Worm (Caenorhabditis elegans) whole organism, L4 larva: ENCODE measurements around the gene flp-23.

Source experiments
- ZK337.2 ChIP-seq: fragments of 200-800 bp; sonication (Bioruptor generic); IDR thresholded peaks from 2 replicates; pipeline ENCODE4 v1.3.6; 2022; ENCODE audit warnings: missing genetic modification reagents, missing genetic modification characterization, missing compliant biosample characterization
- ceh-32 ChIP-seq: sonication (generic microtip); optimal IDR thresholded peaks from 2 replicates; lab custom pipeline; 2016; ENCODE audit warnings: mild to moderate bottlenecking, missing genetic modification characterization, missing compliant biosample characterization; ENCODE audit not compliant: poor library complexity
- ceh-62 ChIP-seq: sonication (generic microtip); optimal IDR thresholded peaks from 2 replicates; lab custom pipeline; 2017; ENCODE audit warnings: missing biosample characterization, missing genetic modification characterization
- ces-1 ChIP-seq: fragments of 150-350 bp; sonication (generic microtip); optimal IDR thresholded peaks from 4 replicates; lab custom pipeline; 2014; ENCODE audit warnings: missing biosample characterization, missing genetic modification reagents, missing genetic modification characterization
- daf-19 ChIP-seq: fragments of 200-800 bp; sonication (Bioruptor generic); conservative IDR thresholded peaks from 2 replicates; pipeline ENCODE4 v1.3.6; 2022; ENCODE audit warnings: missing genetic modification characterization, missing compliant biosample characterization
- dmd-6 ChIP-seq: fragments of 200-800 bp; sonication (Bioruptor generic); IDR thresholded peaks from 2 replicates; pipeline ENCODE4 v1.3.6; 2022; ENCODE audit warnings: missing genetic modification reagents, missing genetic modification characterization, missing compliant biosample characterization
- duxl-1 ChIP-seq: sonication (generic microtip); optimal IDR thresholded peaks from 2 replicates; lab custom pipeline; 2016; ENCODE audit warnings: mild to moderate bottlenecking, missing genetic modification characterization, moderate library complexity, missing compliant biosample characterization; ENCODE audit not compliant: poor library complexity
- fkh-10 ChIP-seq: fragments of 150-350 bp; optimal IDR thresholded peaks from 2 replicates; lab custom pipeline; 2014; ENCODE audit warnings: missing biosample characterization, missing genetic modification reagents, missing genetic modification characterization
- fos-1 ChIP-seq: fragments of 150-350 bp; optimal IDR thresholded peaks from 2 replicates; lab custom pipeline; 2014; ENCODE audit warnings: missing biosample characterization, missing genetic modification characterization
- hlh-11 ChIP-seq: fragments of 200-800 bp; sonication (Bioruptor generic); optimal IDR thresholded peaks from 2 replicates; lab custom pipeline; 2018; ENCODE audit warnings: mild to moderate bottlenecking, missing genetic modification characterization, missing compliant biosample characterization
- hlh-30 ChIP-seq: sonication (generic microtip); optimal IDR thresholded peaks from 2 replicates; lab custom pipeline; 2017; ENCODE audit warnings: antibody characterized with exemption, mild to moderate bottlenecking, missing genetic modification characterization, missing compliant biosample characterization; ENCODE audit not compliant: insufficient read depth
- hmg-1.1 ChIP-seq: fragments of 200-800 bp; sonication (Bioruptor generic); IDR thresholded peaks from 2 replicates; pipeline ENCODE4 v1.3.6; 2022; ENCODE audit warnings: missing genetic modification reagents, missing genetic modification characterization, missing compliant biosample characterization
- lim-7 ChIP-seq: fragments of 200-800 bp; sonication (Bioruptor generic); IDR thresholded peaks from 2 replicates; pipeline ENCODE4 v1.3.6; 2022; ENCODE audit warnings: missing genetic modification characterization, missing compliant biosample characterization
- lin-13 ChIP-seq: fragments of 150-350 bp; optimal IDR thresholded peaks from 2 replicates; lab custom pipeline; 2014; ENCODE audit warnings: missing biosample characterization, missing genetic modification reagents, missing genetic modification characterization
- lin-15B ChIP-seq: fragments of 150-350 bp; sonication (generic microtip); optimal IDR thresholded peaks from 3 replicates; lab custom pipeline; 2014; ENCODE audit warnings: missing biosample characterization, missing genetic modification characterization
- lin-29 ChIP-seq: fragments of 200-800 bp; sonication (Bioruptor generic); IDR thresholded peaks from 2 replicates; pipeline ENCODE4 v1.3.6; 2022; ENCODE audit warnings: missing genetic modification reagents, missing genetic modification characterization, missing compliant biosample characterization
- lsy-2 ChIP-seq, 2 experiments: fragments of 150-350 bp in 1 of 2; sonication (generic microtip) in 1 of 2; optimal IDR thresholded peaks; 2 replicates each; lab custom pipeline; 2014 to 2017; ENCODE audit warnings: missing biosample characterization in 2 of 2, missing genetic modification characterization in 2 of 2
- madf-9 ChIP-seq: fragments of 200-800 bp; sonication (Bioruptor generic); conservative IDR thresholded peaks from 2 replicates; pipeline ENCODE4 v1.3.6; 2022; ENCODE audit warnings: missing genetic modification reagents, missing genetic modification characterization, missing compliant biosample characterization
- mdt-29 ChIP-seq: fragments of 200-800 bp; sonication (Bioruptor generic); IDR thresholded peaks from 2 replicates; pipeline ENCODE4 v1.3.6; 2022; ENCODE audit warnings: missing genetic modification reagents, missing genetic modification characterization, missing compliant biosample characterization
- mxl-3 ChIP-seq: fragments of 200-800 bp; sonication (Bioruptor generic); optimal IDR thresholded peaks from 2 replicates; lab custom pipeline; 2018; ENCODE audit warnings: mild to moderate bottlenecking, missing genetic modification characterization, missing compliant biosample characterization
- nhr-25 ChIP-seq: sonication (generic microtip); optimal IDR thresholded peaks from 2 replicates; lab custom pipeline; 2017; ENCODE audit warnings: missing genetic modification characterization, mild to moderate bottlenecking, missing compliant biosample characterization, antibody characterized with exemption, moderate library complexity, borderline replicate concordance; ENCODE audit not compliant: insufficient read depth
- nhr-28 ChIP-seq: fragments of 150-350 bp; optimal IDR thresholded peaks from 2 replicates; lab custom pipeline; 2014; ENCODE audit warnings: missing biosample characterization, missing genetic modification characterization
- nhr-48 ChIP-seq: sonication (generic microtip); optimal IDR thresholded peaks from 2 replicates; lab custom pipeline; 2016; ENCODE audit warnings: mild to moderate bottlenecking, missing genetic modification characterization, missing compliant biosample characterization
- nhr-6 ChIP-seq: fragments of 150-350 bp; optimal IDR thresholded peaks from 2 replicates; lab custom pipeline; 2014; ENCODE audit warnings: missing biosample characterization, missing genetic modification characterization
- nhr-76 ChIP-seq: fragments of 150-350 bp; optimal IDR thresholded peaks from 2 replicates; lab custom pipeline; 2014; ENCODE audit warnings: missing biosample characterization, missing genetic modification characterization
- rbr-2 ChIP-seq: sonication (generic microtip); optimal IDR thresholded peaks from 2 replicates; lab custom pipeline; 2016; ENCODE audit warnings: missing genotype, missing genetic modification characterization, missing compliant biosample characterization
- saeg-2 ChIP-seq: fragments of 200-800 bp; sonication (Bioruptor generic); IDR thresholded peaks from 2 replicates; pipeline ENCODE4 v1.3.6; 2022; ENCODE audit warnings: missing genetic modification reagents, missing genetic modification characterization, missing compliant biosample characterization
- sdz-12 ChIP-seq: fragments of 200-800 bp; sonication (Bioruptor generic); optimal IDR thresholded peaks from 2 replicates; lab custom pipeline; 2018; ENCODE audit warnings: mild to moderate bottlenecking, missing genetic modification characterization, missing compliant biosample characterization
- snpc-1.2 ChIP-seq: fragments of 200-800 bp; sonication (Bioruptor generic); IDR thresholded peaks from 2 replicates; pipeline ENCODE4 v1.3.6; 2022; ENCODE audit warnings: missing genetic modification reagents, missing genetic modification characterization, missing compliant biosample characterization
- spr-3 ChIP-seq: fragments of 200-800 bp; sonication (Bioruptor generic); optimal IDR thresholded peaks from 2 replicates; lab custom pipeline; 2018; ENCODE audit warnings: mild to moderate bottlenecking, missing genetic modification characterization, missing compliant biosample characterization
- unc-62 ChIP-seq, 3 experiments: fragments of 150-350 bp in 1 of 3; sonication (generic microtip); optimal IDR thresholded peaks in 2 of 3; peaks in 1 of 3; 1 replicate in 1 of 3; 2 replicates in 2 of 3; lab custom pipeline; 2014 to 2017; ENCODE audit warnings: missing biosample characterization in 3 of 3, missing genetic modification characterization in 3 of 3, missing genetic modification reagents in 3 of 3, missing genotype in 1 of 3
- zag-1 ChIP-seq: fragments of 150-350 bp; optimal IDR thresholded peaks from 2 replicates; lab custom pipeline; 2014; ENCODE audit warnings: missing biosample characterization, missing genetic modification characterization
- ztf-11 ChIP-seq: fragments of 150-350 bp; optimal IDR thresholded peaks from 2 replicates; lab custom pipeline; 2014; ENCODE audit warnings: missing biosample characterization, missing genetic modification characterization

flp-23 gene

DNA sequence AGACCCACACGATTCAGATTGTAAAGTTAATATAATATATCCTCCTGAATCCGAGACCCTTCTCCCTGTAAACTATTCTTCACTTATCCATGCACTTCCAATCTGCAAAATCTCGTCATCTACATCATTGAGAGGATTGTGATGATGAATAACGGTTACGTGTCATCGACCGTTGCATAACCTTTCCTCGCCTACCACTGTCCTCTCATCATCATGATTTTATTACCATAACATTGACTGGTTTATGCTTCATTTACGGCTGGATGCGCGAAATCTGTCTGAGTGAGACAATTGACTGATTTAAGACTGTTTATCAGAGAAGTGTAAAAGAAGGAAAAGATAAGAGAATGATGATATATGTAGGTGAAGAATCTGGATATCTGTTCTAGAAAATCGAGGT is 30.3 kb upstream of the flp-23 start:
- TF ChIP-seq nhr-76 (tag; lab: Kevin White, UChicago) (no peak), hlh-30 (tag; lab: Kevin White, UChicago) (no peak), daf-19 (GFP tag; lab: Robert Waterston, UW) (no peak), hlh-11 (tag; lab: Kevin White, UChicago) (no peak), nhr-25 (no peak), nhr-48 (tag; lab: Kevin White, UChicago) (no peak), spr-3 (no peak), fos-1 (tag; lab: Kevin White, UChicago) (no peak), madf-9 (GFP tag; lab: Robert Waterston, UW) (no peak), mxl-3 (GFP tag; lab: Kevin White, UChicago) (no peak), fkh-10 (no peak), sdz-12 (GFP tag; lab: Kevin White, UChicago) (no peak), lin-29 (GFP tag; lab: Robert Waterston, UW) (no peak), dmd-6 (GFP tag; lab: Robert Waterston, UW) (no peak), lin-13 (GFP tag; lab: Kevin White, UChicago) (no peak), duxl-1 (tag; lab: Kevin White, UChicago) (no peak)
- TF ChIP-seq, all 104 proteins: peak for 0

DNA sequence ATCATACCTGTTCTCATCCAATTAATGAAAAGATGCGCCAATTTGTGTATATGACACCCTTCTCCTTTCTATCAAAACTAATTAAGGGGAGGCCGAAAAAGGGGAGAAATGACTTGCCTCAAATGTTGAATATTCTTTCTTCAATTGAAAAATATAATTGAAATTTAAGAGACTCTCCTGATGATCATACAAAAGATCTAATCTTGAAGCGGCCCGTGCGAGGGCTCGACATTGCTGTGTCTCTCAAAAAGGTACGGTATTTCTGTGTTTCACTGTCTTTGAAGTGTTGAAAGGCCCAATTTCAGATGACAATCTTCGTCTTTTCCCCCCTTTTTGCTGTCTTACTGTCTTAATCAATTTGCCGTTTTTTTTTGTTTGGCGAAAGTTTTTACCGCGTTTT is 29.6 kb upstream of the flp-23 start:
- no peak for TF ChIP-seq zag-1 (tag; lab: Kevin White, UChicago)
- no peak for TF ChIP-seq ceh-62 (tag; lab: Kevin White, UChicago)
- no peak for TF ChIP-seq lin-15B (tag; lab: Kevin White, UChicago)
- no peak for TF ChIP-seq nhr-28
- no peak for TF ChIP-seq hmg-1.1 (GFP tag; lab: Robert Waterston, UW)
- TF ChIP-seq snpc-1.2 (GFP tag; lab: Robert Waterston, UW), result no peak

DNA sequence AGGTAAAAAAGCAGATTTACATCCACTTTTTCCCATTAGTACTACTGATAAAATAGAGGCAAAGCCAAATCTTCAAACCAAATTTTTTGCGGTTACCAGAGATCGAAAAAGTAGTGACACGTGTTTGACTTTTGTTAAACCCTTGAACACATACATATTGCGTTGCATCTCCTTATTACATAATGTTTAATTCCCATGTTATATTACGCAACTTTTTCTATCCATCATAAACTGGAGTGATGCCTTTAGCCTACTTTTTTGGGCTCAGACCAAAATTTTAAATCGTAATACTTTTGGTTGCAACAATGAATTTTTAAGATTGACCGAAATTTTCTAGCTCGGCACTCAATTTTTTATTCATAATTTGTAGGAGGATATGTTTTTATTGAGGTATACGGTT is 28.6 kb upstream of the flp-23 start:
- TF ChIP-seq fkh-10 (no peak), ceh-32 (tag; lab: Kevin White, UChicago) (no peak), unc-62 (GFP tag; optimal IDR thresholded peaks at IDR 0.05 in 1 of 2; lab: Kevin White, UChicago) (no peak), unc-62 (tag; optimal IDR thresholded peaks at IDR 0.05; lab: Kevin White, UChicago) (no peak), ceh-62 (tag; lab: Kevin White, UChicago) (no peak)

DNA sequence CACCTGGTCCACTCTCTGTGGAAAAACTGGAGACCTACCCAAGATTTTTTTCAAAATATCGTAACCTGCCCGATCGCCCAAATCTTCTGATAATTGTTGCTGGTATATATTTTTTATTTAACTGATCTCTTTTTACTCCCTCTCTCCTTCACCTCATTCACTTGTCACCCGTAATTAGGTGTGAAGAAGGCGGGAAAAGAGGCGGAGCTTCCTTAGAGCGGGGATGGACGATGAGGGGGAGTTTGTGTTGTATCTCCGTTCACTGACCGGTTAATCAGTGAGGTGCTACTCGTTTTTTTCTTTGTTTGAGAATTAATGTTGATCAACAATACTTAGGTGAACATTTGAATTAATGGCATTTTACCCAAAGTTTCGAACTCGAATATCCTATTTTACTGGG is 28.1 kb upstream of the flp-23 start, which contains the start of gene ceh-16:
ceh-16 (plus strand) TSS at position 301 of the 400 bp plus-strand sequence.
- TF ChIP-seq rbr-2 (tag; lab: Kevin White, UChicago) (no peak), ztf-11 (tag; lab: Kevin White, UChicago) (no peak), nhr-48 (tag; lab: Kevin White, UChicago) (no peak), nhr-6 (tag; lab: Kevin White, UChicago) (no peak), ZK337.2 (GFP tag; lab: Robert Waterston, UW) (no peak), lsy-2 (tag; optimal IDR thresholded peaks at IDR 0.05; lab: Kevin White, UChicago) (no peak), mdt-29 (GFP tag; lab: Robert Waterston, UW) (no peak), saeg-2 (GFP tag; lab: Robert Waterston, UW) (no peak), lim-7 (no peak), mxl-3 (GFP tag; lab: Kevin White, UChicago) (no peak), sdz-12 (GFP tag; lab: Kevin White, UChicago) (no peak), hmg-1.1 (GFP tag; lab: Robert Waterston, UW) (no peak), unc-62 (GFP tag; optimal IDR thresholded peaks at IDR 0.05 in 1 of 2; lab: Kevin White, UChicago) (no peak), unc-62 (tag; optimal IDR thresholded peaks at IDR 0.05; lab: Kevin White, UChicago) (no peak), lin-29 (GFP tag; lab: Robert Waterston, UW) (no peak), ces-1 (GFP tag; lab: Kevin White, UChicago) (no peak)
